Fruit fly (Drosophila melanogaster) whole organism, adult: ENCODE data around the gene CG5846.
A peak's percentile ranks its signal among the peaks of the same experiment; 100 is the strongest.

Experiments
- CG12768 ChIP-seq: fragments of 200-800 bp; sonication (Bioruptor generic); optimal IDR thresholded peaks from 2 replicates; lab custom pipeline; 2017; ENCODE audit warnings: missing biosample characterization, missing genetic modification characterization, mild to moderate bottlenecking, moderate library complexity, missing genetic modification reagents
- CG14711 ChIP-seq: fragments of 200-800 bp; sonication (Bioruptor generic); optimal IDR thresholded peaks from 2 replicates; lab custom pipeline; 2018; ENCODE audit warnings: missing biosample characterization, mild to moderate bottlenecking, missing genetic modification characterization, moderate library complexity
- CG33017 ChIP-seq: fragments of 200-800 bp; sonication (Bioruptor generic); optimal IDR thresholded peaks from 2 replicates; lab custom pipeline; 2018; ENCODE audit warnings: missing biosample characterization, mild to moderate bottlenecking, missing genetic modification characterization, moderate library complexity
- CG5204 ChIP-seq: fragments of 200-800 bp; sonication (Bioruptor generic); optimal IDR thresholded peaks from 2 replicates; lab custom pipeline; 2016; ENCODE audit warnings: missing biosample characterization, missing genetic modification characterization
- CG7101 ChIP-seq: fragments of 200-800 bp; sonication (Bioruptor generic); optimal IDR thresholded peaks from 2 replicates; lab custom pipeline; 2018; ENCODE audit warnings: missing biosample characterization, mild to moderate bottlenecking, missing genetic modification characterization, moderate library complexity
- Mnt ChIP-seq: fragments of 200-800 bp; sonication (Bioruptor generic); optimal IDR thresholded peaks from 2 replicates; lab custom pipeline; 2016; ENCODE audit warnings: missing biosample characterization, mild to moderate bottlenecking, missing genetic modification characterization
- pad ChIP-seq: fragments of 200-800 bp; sonication (Bioruptor generic); optimal IDR thresholded peaks from 3 replicates; lab custom pipeline; 2017; ENCODE audit warnings: missing biosample characterization, missing genetic modification characterization, mild to moderate bottlenecking, moderate library complexity, missing genetic modification reagents
- toe ChIP-seq: fragments of 200-800 bp; sonication (Bioruptor generic); optimal IDR thresholded peaks from 2 replicates; lab custom pipeline; 2016; ENCODE audit warnings: missing biosample characterization, missing genetic modification characterization

DNA sequence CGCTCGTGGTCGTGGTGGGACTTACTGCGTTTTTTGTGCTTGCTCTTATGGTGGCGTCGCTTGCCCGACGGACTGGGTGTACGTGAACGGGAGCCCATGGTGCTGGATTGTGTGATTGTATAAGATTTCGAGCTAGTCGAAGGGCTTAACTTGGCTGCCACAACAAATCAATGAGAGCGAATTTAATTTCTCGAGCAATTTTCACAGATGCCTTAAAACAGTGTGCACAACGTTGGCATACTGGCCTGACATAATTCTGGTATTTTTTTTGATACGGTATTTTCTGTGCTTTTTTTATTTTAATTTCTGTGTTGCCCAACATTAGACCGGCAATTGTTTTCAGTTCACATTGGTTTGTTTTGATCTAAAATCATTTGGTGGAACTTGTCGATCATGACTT lies 19.1 kb downstream of the CG5846 start, which contains the start of gene Arglu1:
- TF ChIP-seq CG5204: no peak
- peak; percentile 34 for TF ChIP-seq Mnt (GFP tag; lab: Kevin White, UChicago)
- TF ChIP-seq CG12768 (GFP tag; lab: Kevin White, UChicago): peak; percentile 34
- TF ChIP-seq pad (GFP tag; lab: Kevin White, UChicago): peak; percentile 45
- TF ChIP-seq CG7101: peak; percentile 51
- TF ChIP-seq toe: peak; percentile 37
- TF ChIP-seq CG14711 (tag; lab: Kevin White, UChicago): peak; percentile 35
- no peak for TF ChIP-seq CG33017 (tag; lab: Kevin White, UChicago)
